Fruit fly (Drosophila melanogaster) S2 (cell line): ENCODE data around the gene CG1703.

Experiments
- CG8478 ChIP-seq: fragments of >200 bp; optimal IDR thresholded peaks from 2 replicates; lab custom pipeline; 2018
- CTCF ChIP-seq, 2 experiments: fragments of >200 bp; optimal IDR thresholded peaks; 2 replicates each; lab custom pipeline; 2018

- TF ChIP-seq CG8478 (lab: Kevin White, UChicago) (no peak), CTCF (optimal IDR thresholded peaks at IDR 0.05; lab: Kevin White, UChicago) (no peak)
Observed at dm6 chrX:11604094-11604493, 7.6 kb upstream of the CG1703 start, which contains the start of gene CG2533.
